Fruit fly (Drosophila melanogaster) whole organism: ENCODE measurements around the gene CCHa2.

Source experiments
- CG8478 ChIP-seq: fragments of >200 bp; optimal IDR thresholded peaks from 2 replicates; lab custom pipeline; 2018; ENCODE audit warnings: inconsistent platforms
- Dll ChIP-seq: fragments of >200 bp; optimal IDR thresholded peaks from 2 replicates; lab custom pipeline; 2017
- EcR ChIP-seq, 2 experiments: fragments of >200 bp; optimal IDR thresholded peaks; 2 replicates each; lab custom pipeline; 2017; ENCODE audit warnings: missing biosample characterization in 2 of 2, missing genetic modification characterization in 2 of 2, missing genetic modification reagents in 2 of 2
- pan ChIP-seq: fragments of >200 bp; optimal IDR thresholded peaks from 2 replicates; lab custom pipeline; 2017
- psq ChIP-seq: fragments of >200 bp; optimal IDR thresholded peaks from 2 replicates; lab custom pipeline; 2017
- usp ChIP-seq: fragments of >200 bp; optimal IDR thresholded peaks from 2 replicates; lab custom pipeline; 2017; ENCODE audit warnings: missing biosample characterization, missing genetic modification characterization, mixed read lengths

CCHa2 gene

dm6 chr3R:13382656-13383142 is 12.3 kb downstream of the CCHa2 start:
- no peak for TF ChIP-seq pan
- TF ChIP-seq EcR (GFP tag; optimal IDR thresholded peaks at IDR 0.05; lab: Kevin White, UChicago) = no peak
- no peak for TF ChIP-seq CG8478
- TF ChIP-seq Dll = no peak
- no peak for TF ChIP-seq psq (lab: Kevin White, UChicago)
- TF ChIP-seq usp = no peak

- TF ChIP-seq Dll (no peak), usp (no peak), psq (lab: Kevin White, UChicago) (no peak), EcR (GFP tag; optimal IDR thresholded peaks at IDR 0.05; lab: Kevin White, UChicago) (no peak)
Observed at dm6 chr3R:13381744-13382435, 13.1 kb downstream of the CCHa2 start, which contains the start of the genes mRpS21 and Droj2. Gene mRpS21 (minus strand): TSS chr3R:13381809. Gene Droj2 (plus strand): TSS chr3R:13382106.

DNA sequence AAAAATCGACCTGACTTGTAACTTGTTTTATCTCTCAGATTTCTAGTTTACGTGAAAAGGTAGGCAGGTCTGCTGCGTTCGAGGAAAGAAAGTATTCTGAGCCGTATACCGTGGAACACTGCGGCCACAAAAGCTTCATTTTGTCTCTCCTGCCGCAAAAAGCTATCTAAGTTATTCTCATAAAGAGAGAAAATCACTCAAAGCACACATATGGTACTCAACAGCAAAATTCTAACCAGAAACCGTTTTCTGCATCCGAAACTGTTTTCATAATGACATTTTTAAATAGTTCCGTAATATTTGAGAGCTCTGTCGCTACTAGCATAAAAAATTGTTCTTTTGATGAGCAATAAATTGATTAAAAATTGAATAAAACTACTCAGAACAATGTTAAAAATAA is 15.3 kb downstream of the CCHa2 start, which contains the start of the genes CG9813 and CG8870:
Gene CG9813, minus strand, starts transcription at position 101 of the 400 bp plus-strand sequence.
Gene CG8870, plus strand, starts transcription at position 168 of the 400 bp plus-strand sequence.
- TF ChIP-seq pan (no peak), usp (no peak), Dll (no peak), EcR (GFP tag; optimal IDR thresholded peaks at IDR 0.05; lab: Kevin White, UChicago) (no peak), psq (lab: Kevin White, UChicago) (no peak), CG8478 (no peak)

- TF ChIP-seq CG8478 = no peak
Observed at dm6 chr3R:13374913-13375312, 20.1 kb downstream of the CCHa2 start.

DNA sequence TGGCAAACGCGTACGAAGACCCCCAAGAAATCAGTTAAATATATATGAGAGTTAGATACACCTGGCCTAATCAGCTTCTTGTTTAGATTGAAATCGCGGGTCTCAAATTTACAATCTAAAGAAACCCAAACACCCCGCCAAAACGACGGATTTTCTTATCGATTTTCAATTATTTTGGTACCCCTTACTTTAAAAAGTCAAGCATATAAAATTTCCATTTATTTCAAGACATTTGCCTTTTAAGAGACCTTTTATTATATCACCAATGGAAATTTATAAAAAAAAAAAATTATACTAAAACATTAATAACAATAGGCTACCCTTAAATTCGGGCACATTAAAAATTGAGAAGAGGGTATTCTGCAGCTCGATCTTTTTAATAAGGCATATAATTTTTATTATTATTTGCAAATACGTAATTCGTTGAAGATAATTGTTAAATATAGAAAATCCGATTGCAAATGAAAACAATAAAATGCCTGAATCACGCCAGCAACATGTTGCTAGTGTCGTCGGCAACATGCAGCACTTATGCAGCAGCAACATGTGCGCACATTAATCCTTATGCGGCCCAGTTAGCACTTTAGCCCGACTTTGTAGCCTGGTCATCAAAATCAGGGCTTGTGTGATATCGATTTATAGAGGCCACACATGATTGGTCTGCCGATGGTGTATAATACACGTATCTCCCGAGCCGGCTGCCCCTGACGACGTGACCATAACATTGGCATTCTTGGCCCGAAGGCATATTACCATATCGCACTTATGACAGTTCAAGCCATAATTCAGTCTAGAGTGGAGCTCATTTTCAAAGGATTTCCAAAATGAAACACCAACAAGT is 22.9 kb downstream of the CCHa2 start, which contains the start of the genes Lip3 and CG34309:
Gene Lip3, minus strand, starts transcription at position 65 of the 841 bp plus-strand sequence.
Gene CG34309, plus strand, starts transcription at position 791 of the 841 bp plus-strand sequence.
- peak; percentile 53 for TF ChIP-seq pan
- no peak for TF ChIP-seq usp

DNA sequence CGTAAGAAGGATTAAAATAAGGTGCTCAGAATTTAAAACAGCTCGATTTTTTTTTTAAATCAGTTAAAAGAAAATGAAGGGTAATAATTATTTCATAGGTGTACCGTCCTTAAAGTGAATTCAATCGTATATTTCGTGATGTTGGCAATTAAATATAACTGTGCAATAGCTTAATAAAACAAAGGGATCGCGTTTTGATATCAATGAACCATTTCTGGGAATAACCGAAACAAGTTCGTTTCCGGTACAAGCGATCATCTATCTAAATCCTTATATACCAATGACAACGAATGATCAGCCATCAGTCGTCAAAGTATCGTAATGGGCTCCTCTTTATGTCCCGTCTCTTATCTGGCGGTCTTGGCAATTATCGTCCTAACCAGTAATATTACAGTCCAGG is 25.6 kb downstream of the CCHa2 start, which contains the start of gene CheA87a:
Gene CheA87a, plus strand, starts transcription at position 301 of the 400 bp plus-strand sequence.
- TF ChIP-seq Dll (no peak), EcR (GFP tag; optimal IDR thresholded peaks at IDR 0.05; lab: Kevin White, UChicago) (no peak), pan (no peak), usp (no peak), CG8478 (no peak), psq (lab: Kevin White, UChicago) (no peak)

dm6 chr3R:13366561-13367518 is 28.2 kb downstream of the CCHa2 start, which contains the start of gene Elp6:
Gene Elp6 (minus strand): TSS chr3R:13366910.
- TF ChIP-seq CG8478 (no peak), usp (no peak), EcR (GFP tag; optimal IDR thresholded peaks at IDR 0.05; lab: Kevin White, UChicago) (no peak), psq (lab: Kevin White, UChicago) (no peak), Dll (no peak), pan (no peak)

dm6 chr3R:13365665-13366414 is 29.2 kb downstream of the CCHa2 start:
- no peak for TF ChIP-seq CG8478
- TF ChIP-seq Dll = no peak
- TF ChIP-seq EcR (GFP tag; optimal IDR thresholded peaks at IDR 0.05; lab: Kevin White, UChicago) = no peak
- no peak for TF ChIP-seq pan
- TF ChIP-seq usp = no peak
- TF ChIP-seq psq (lab: Kevin White, UChicago) = no peak

DNA sequence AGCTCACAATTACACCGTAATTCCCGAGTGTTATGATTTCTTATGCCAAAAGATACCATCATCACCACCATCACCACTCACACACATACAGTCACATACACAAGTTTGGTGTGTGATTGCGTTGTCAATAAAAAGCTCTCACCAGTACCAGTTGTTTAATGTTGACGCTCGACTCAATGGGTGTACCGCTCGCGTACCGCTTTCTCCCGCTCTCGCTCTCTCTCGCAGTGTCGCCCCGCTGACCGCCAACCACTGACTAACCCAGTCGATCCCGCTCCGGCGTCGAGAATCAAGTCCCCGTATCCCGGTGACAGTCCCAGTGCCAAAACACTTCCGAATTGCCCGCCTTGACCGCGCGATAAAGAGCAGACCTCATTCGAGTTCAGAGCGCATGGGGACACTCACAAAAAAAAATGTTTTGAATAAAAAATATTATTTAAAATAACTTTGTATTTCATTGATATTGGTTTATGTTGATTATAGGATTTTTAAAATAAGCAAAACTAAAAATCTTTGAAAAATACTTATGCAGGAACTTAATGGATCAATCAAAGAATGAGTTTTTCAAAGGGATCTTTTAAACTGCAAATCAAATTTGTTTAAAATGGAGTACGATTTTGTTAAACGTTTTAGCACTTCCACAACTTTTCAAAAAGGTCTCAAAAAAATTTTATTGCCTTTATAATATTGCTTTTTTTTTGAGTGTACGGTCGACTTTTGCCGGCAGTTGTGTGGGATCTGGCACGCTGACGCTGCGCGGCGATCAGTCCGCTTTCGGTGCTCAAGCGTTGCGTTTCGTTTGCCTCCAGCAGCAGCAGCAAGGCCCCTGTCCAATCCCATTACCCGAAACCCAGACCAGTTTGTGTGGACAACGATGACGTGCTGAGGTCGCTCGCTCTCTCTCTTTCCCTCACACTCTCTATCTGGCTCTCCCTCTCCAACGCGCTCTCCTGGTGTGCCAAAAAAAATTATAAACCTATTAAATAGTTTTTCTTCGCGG is 30.5 kb downstream of the CCHa2 start, which contains the start of gene Dic1:
Gene Dic1, plus strand, starts transcription at position 764 of the 1,000 bp plus-strand sequence.
- no peak for TF ChIP-seq psq (lab: Kevin White, UChicago)
- TF ChIP-seq EcR (GFP tag; optimal IDR thresholded peaks at IDR 0.05; lab: Kevin White, UChicago) = no peak
- peak; percentile 90 for TF ChIP-seq Dll
- no peak for TF ChIP-seq CG8478
- TF ChIP-seq pan = no peak
- TF ChIP-seq usp = no peak

DNA sequence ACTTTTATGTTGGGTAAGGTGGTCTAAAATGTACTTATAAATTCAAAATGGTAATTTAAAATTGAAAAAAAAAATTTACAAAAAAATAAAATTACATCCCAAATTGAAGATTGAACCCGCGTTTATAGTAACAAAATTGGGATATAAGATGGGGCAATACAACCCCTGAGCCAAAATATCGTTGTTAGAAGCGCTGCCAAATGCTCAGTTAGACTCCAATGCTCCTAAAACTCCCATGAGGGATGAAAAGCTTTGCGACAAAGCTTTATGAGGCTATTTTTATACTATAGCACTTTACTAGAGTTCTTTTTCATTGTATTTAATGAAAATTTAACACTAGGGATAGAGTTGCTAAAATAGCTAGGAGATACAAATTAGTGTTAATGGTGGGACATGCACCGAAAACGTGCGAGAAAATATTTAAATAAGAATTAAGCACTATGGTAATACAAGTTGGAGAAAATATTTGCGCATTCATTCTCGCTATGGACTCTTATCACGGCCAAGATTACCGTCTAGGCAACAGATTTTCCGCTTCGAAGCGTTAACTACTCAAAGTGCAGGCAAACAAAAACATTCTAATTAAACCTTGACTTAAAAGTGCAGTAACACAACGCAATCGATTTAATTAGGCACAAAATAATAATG is 31.5 kb downstream of the CCHa2 start:
- TF ChIP-seq Dll (no peak), usp (no peak), psq (lab: Kevin White, UChicago) (no peak), CG8478 (no peak), pan (no peak), EcR (GFP tag; optimal IDR thresholded peaks at IDR 0.05; lab: Kevin White, UChicago) (no peak)
